Worm (Caenorhabditis elegans) whole organism, late embryonic: ENCODE data around the gene him-18.

Experiments used
- F13H6.1 ChIP-seq: sonication (generic microtip); optimal IDR thresholded peaks from 2 replicates; lab custom pipeline; 2016; ENCODE audit warnings: missing genetic modification characterization, missing compliant biosample characterization
- K02D7.2 ChIP-seq: sonication (generic microtip); optimal IDR thresholded peaks from 2 replicates; lab custom pipeline; 2017; ENCODE audit warnings: mild to moderate bottlenecking, missing genetic modification characterization, missing compliant biosample characterization
- ahr-1 ChIP-seq: sonication (generic microtip); optimal IDR thresholded peaks from 2 replicates; lab custom pipeline; 2016; ENCODE audit warnings: missing genetic modification characterization, missing compliant biosample characterization
- ama-1 ChIP-seq: fragments of 150-350 bp; optimal IDR thresholded peaks from 2 replicates; lab custom pipeline; 2014
- ceh-18 ChIP-seq: sonication (generic microtip); optimal IDR thresholded peaks from 2 replicates; lab custom pipeline; 2016; ENCODE audit warnings: missing genetic modification characterization, missing compliant biosample characterization
- ceh-19 ChIP-seq: fragments of 200-800 bp; sonication (Bioruptor generic); optimal IDR thresholded peaks from 2 replicates; lab custom pipeline; 2018; ENCODE audit warnings: mild to moderate bottlenecking, missing genetic modification characterization, missing compliant biosample characterization
- ceh-2 ChIP-seq: sonication (generic microtip); optimal IDR thresholded peaks from 2 replicates; lab custom pipeline; 2016; ENCODE audit warnings: missing genotype, missing genetic modification characterization, missing compliant biosample characterization
- ceh-22 ChIP-seq: sonication (generic microtip); optimal IDR thresholded peaks from 2 replicates; lab custom pipeline; 2017; ENCODE audit warnings: missing biosample characterization, missing genetic modification characterization
- ceh-24 ChIP-seq: sonication (generic microtip); optimal IDR thresholded peaks from 2 replicates; lab custom pipeline; 2016; ENCODE audit warnings: mild to moderate bottlenecking, missing genetic modification characterization, missing compliant biosample characterization
- ceh-34 ChIP-seq: sonication (generic microtip); optimal IDR thresholded peaks from 2 replicates; lab custom pipeline; 2016; ENCODE audit warnings: mild to moderate bottlenecking, missing genetic modification characterization, missing compliant biosample characterization
- ceh-45 ChIP-seq: fragments of 200-800 bp; sonication (Bioruptor generic); IDR thresholded peaks from 2 replicates; pipeline ENCODE4 v1.3.6; 2022; ENCODE audit warnings: missing genetic modification reagents, missing genetic modification characterization, missing compliant biosample characterization
- ceh-6 ChIP-seq: fragments of 200-800 bp; sonication (Bioruptor generic); optimal IDR thresholded peaks from 2 replicates; lab custom pipeline; 2018; ENCODE audit warnings: mild to moderate bottlenecking, missing genetic modification characterization, missing compliant biosample characterization
- che-1 ChIP-seq: sonication (generic microtip); optimal IDR thresholded peaks from 2 replicates; lab custom pipeline; 2016; ENCODE audit warnings: mild to moderate bottlenecking, missing genetic modification characterization, missing compliant biosample characterization
- dmd-4 ChIP-seq: sonication (generic microtip); optimal IDR thresholded peaks from 2 replicates; lab custom pipeline; 2016; ENCODE audit warnings: borderline replicate concordance, missing genetic modification characterization, missing compliant biosample characterization
- elt-4 ChIP-seq: sonication (generic microtip); optimal IDR thresholded peaks from 2 replicates; lab custom pipeline; 2016; ENCODE audit warnings: missing genetic modification characterization, missing compliant biosample characterization
- ets-4 ChIP-seq: sonication (generic microtip); optimal IDR thresholded peaks from 2 replicates; lab custom pipeline; 2016; ENCODE audit warnings: missing genetic modification characterization, missing compliant biosample characterization
- eyg-1 ChIP-seq: sonication (generic microtip); optimal IDR thresholded peaks from 2 replicates; lab custom pipeline; 2016; ENCODE audit warnings: missing genotype, missing genetic modification characterization, missing compliant biosample characterization
- fax-1 ChIP-seq: sonication (generic microtip); optimal IDR thresholded peaks from 2 replicates; lab custom pipeline; 2016; ENCODE audit warnings: missing genotype, missing genetic modification characterization, missing compliant biosample characterization
- fkh-10 ChIP-seq: fragments of 150-350 bp; optimal IDR thresholded peaks from 2 replicates; lab custom pipeline; 2014; ENCODE audit warnings: missing biosample characterization, missing genetic modification reagents, missing genetic modification characterization
- fkh-6 ChIP-seq: sonication (generic microtip); optimal IDR thresholded peaks from 2 replicates; lab custom pipeline; 2016; ENCODE audit warnings: missing genetic modification characterization, missing compliant biosample characterization
- gmeb-2 ChIP-seq: sonication (generic microtip); optimal IDR thresholded peaks from 2 replicates; lab custom pipeline; 2016; ENCODE audit warnings: missing genetic modification characterization, inconsistent platforms, missing compliant biosample characterization
- hlh-13 ChIP-seq: fragments of 200-800 bp; sonication (Bioruptor generic); optimal IDR thresholded peaks from 2 replicates; lab custom pipeline; 2018; ENCODE audit warnings: mild to moderate bottlenecking, missing genetic modification characterization, missing compliant biosample characterization
- hlh-15 ChIP-seq: sonication (generic microtip); optimal IDR thresholded peaks from 2 replicates; lab custom pipeline; 2016; ENCODE audit warnings: missing genetic modification characterization, missing compliant biosample characterization
- hlh-6 ChIP-seq: sonication (generic microtip); optimal IDR thresholded peaks from 2 replicates; lab custom pipeline; 2016; ENCODE audit warnings: missing genotype, missing genetic modification characterization, missing compliant biosample characterization
- lim-6 ChIP-seq: sonication (generic microtip); optimal IDR thresholded peaks from 2 replicates; lab custom pipeline; 2016; ENCODE audit warnings: missing genetic modification characterization, missing compliant biosample characterization
- lin-11 ChIP-seq: fragments of 200-800 bp; sonication (Bioruptor generic); optimal IDR thresholded peaks from 2 replicates; lab custom pipeline; 2018; ENCODE audit warnings: mild to moderate bottlenecking, missing genetic modification characterization, missing compliant biosample characterization
- mec-3 ChIP-seq: sonication (generic microtip); optimal IDR thresholded peaks from 2 replicates; lab custom pipeline; 2016; ENCODE audit warnings: borderline replicate concordance, missing genetic modification characterization, missing compliant biosample characterization
- nfya-1 ChIP-seq: sonication (generic microtip); optimal IDR thresholded peaks from 2 replicates; lab custom pipeline; 2017; ENCODE audit warnings: missing genetic modification characterization, mild to moderate bottlenecking, missing compliant biosample characterization, antibody characterized with exemption, moderate library complexity
- nhr-11 ChIP-seq: fragments of 150-350 bp; optimal IDR thresholded peaks from 2 replicates; lab custom pipeline; 2014; ENCODE audit warnings: missing biosample characterization, missing genetic modification characterization
- npax-4 ChIP-seq: sonication (generic microtip); optimal IDR thresholded peaks from 2 replicates; lab custom pipeline; 2016; ENCODE audit warnings: missing genetic modification characterization, missing compliant biosample characterization
- odd-2 ChIP-seq: sonication (generic microtip); optimal IDR thresholded peaks from 2 replicates; lab custom pipeline; 2017; ENCODE audit warnings: antibody characterized with exemption, mild to moderate bottlenecking, missing genetic modification characterization, missing compliant biosample characterization
- pag-3 ChIP-seq: sonication (generic microtip); optimal IDR thresholded peaks from 2 replicates; lab custom pipeline; 2016; ENCODE audit warnings: missing compliant biosample characterization, missing genetic modification characterization, borderline replicate concordance
- pat-9 ChIP-seq: fragments of 200-800 bp; sonication (Bioruptor generic); optimal IDR thresholded peaks from 2 replicates; lab custom pipeline; 2018; ENCODE audit warnings: mild to moderate bottlenecking, missing genetic modification characterization, moderate library complexity, missing compliant biosample characterization
- pax-1 ChIP-seq: fragments of 150-350 bp; optimal IDR thresholded peaks from 2 replicates; lab custom pipeline; 2014; ENCODE audit warnings: missing biosample characterization, missing genetic modification characterization
- pha-2 ChIP-seq: sonication (generic microtip); optimal IDR thresholded peaks from 2 replicates; lab custom pipeline; 2017; ENCODE audit warnings: mild to moderate bottlenecking, missing genetic modification characterization, missing compliant biosample characterization
- pha-4 ChIP-seq: fragments of 150-350 bp; optimal IDR thresholded peaks from 2 replicates; lab custom pipeline; 2018; ENCODE audit warnings: missing biosample characterization, missing genetic modification reagents, missing genetic modification characterization
- pqm-1 ChIP-seq: sonication (generic microtip); optimal IDR thresholded peaks from 2 replicates; lab custom pipeline; 2016; ENCODE audit warnings: missing genetic modification characterization, missing compliant biosample characterization
- rnt-1 ChIP-seq: sonication (generic microtip); optimal IDR thresholded peaks from 2 replicates; lab custom pipeline; 2016; ENCODE audit warnings: missing genetic modification characterization, missing compliant biosample characterization
- sdc-2 ChIP-seq: sonication (generic microtip); optimal IDR thresholded peaks from 2 replicates; lab custom pipeline; 2016; ENCODE audit warnings: missing genotype, missing genetic modification characterization, missing compliant biosample characterization
- sox-4 ChIP-seq: sonication (generic microtip); optimal IDR thresholded peaks from 2 replicates; lab custom pipeline; 2017; ENCODE audit warnings: mild to moderate bottlenecking, missing genetic modification characterization, inconsistent platforms, missing compliant biosample characterization
- syd-9 ChIP-seq: sonication (generic microtip); optimal IDR thresholded peaks from 2 replicates; lab custom pipeline; 2016; ENCODE audit warnings: mild to moderate bottlenecking, missing genetic modification characterization, moderate library complexity, missing compliant biosample characterization
- tbx-2 ChIP-seq: sonication (generic microtip); optimal IDR thresholded peaks from 2 replicates; lab custom pipeline; 2016; ENCODE audit warnings: missing genetic modification characterization, missing compliant biosample characterization
- unc-3 ChIP-seq, 2 experiments: fragments of 200-800 bp in 1 of 2; sonication (Bioruptor generic) in 1 of 2; sonication (generic microtip) in 1 of 2; conservative IDR thresholded peaks in 1 of 2; optimal IDR thresholded peaks in 1 of 2; 2 replicates each; pipeline versions ENCODE4 v1.3.6 to Lab custom; 2016 to 2022; ENCODE audit warnings: missing compliant biosample characterization in 2 of 2, missing genetic modification characterization in 2 of 2, missing genetic modification reagents in 1 of 2
- unc-86 ChIP-seq: sonication (generic microtip); optimal IDR thresholded peaks from 2 replicates; lab custom pipeline; 2016; ENCODE audit warnings: missing genetic modification characterization, missing compliant biosample characterization
- zip-5 ChIP-seq: sonication (generic microtip); optimal IDR thresholded peaks from 2 replicates; lab custom pipeline; 2016; ENCODE audit warnings: missing genetic modification characterization, missing compliant biosample characterization

Gene him-18

DNA sequence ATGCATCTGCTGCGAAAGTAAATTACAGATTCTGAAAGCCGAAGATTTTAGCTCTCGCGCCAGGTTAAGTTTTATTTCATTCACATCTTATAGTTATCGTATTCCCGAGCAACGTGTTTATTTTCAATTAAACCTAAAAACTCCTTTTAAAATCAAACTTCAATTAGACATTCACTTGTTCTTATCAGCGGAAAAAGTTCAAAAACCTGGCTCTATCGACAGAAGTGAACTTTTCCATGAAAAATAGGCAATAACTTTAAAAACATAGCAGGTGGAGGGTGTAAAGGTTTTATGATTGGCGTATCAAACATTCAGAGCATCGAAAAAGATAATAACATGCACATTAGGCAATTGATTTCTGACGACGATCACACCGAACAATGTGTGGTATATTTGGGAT, 26.0 kb downstream of the him-18 start, which contains the start of gene ppat-1:
ppat-1 (plus strand) TSS at position 316 of the 400 bp plus-strand sequence.
- no peak for TF ChIP-seq sdc-2
- TF ChIP-seq nhr-11, result no peak
- no peak for TF ChIP-seq gmeb-2
- no peak for TF ChIP-seq lim-6 (tag; lab: Kevin White, UChicago)
- no peak for TF ChIP-seq odd-2 (tag; lab: Kevin White, UChicago)
- TF ChIP-seq ceh-45, result no peak
- no peak for TF ChIP-seq fkh-6 (tag; lab: Kevin White, UChicago)
- no peak for TF ChIP-seq ceh-18 (tag; lab: Kevin White, UChicago)
- no peak for TF ChIP-seq hlh-13
- no peak for TF ChIP-seq unc-86 (tag; lab: Kevin White, UChicago)
- TF ChIP-seq ceh-6 (GFP tag; lab: Kevin White, UChicago), result no peak
- no peak for TF ChIP-seq syd-9 (tag; lab: Kevin White, UChicago)
- TF ChIP-seq pha-2 (tag; lab: Kevin White, UChicago), result no peak
- TF ChIP-seq F13H6.1 (tag; lab: Kevin White, UChicago), result no peak
- TF ChIP-seq che-1 (tag; lab: Kevin White, UChicago), result no peak
- no peak for TF ChIP-seq ets-4
- TF ChIP-seq pax-1, result no peak

DNA sequence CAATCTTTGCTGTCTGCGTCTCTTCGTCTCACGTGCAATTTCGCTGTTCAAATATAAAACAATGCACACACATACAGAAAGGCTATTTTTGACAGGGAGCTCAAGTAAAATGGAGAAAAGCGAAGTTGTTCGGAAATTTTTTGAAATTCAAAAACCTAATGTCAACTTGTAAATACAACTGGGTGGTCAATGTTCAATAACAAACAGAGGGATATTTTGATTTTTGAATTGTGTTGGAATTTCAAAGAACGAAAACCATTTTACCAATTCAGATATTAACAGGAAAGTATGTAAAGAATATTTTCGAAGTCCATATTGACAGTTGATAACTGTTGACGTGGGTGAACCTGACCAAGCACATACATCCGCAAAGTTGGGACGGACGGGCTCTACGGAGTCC, 26.6 kb downstream of the him-18 start, which contains the start of gene tag-243:
tag-243 (minus strand) TSS at position 101 of the 400 bp plus-strand sequence.
- no peak for TF ChIP-seq ceh-22 (tag; lab: Kevin White, UChicago)
- no peak for TF ChIP-seq odd-2 (tag; lab: Kevin White, UChicago)
- TF ChIP-seq hlh-15, result no peak
- TF ChIP-seq nfya-1 (tag; lab: Kevin White, UChicago), result no peak
- no peak for TF ChIP-seq pag-3 (tag; lab: Kevin White, UChicago)
- TF ChIP-seq eyg-1 (tag; lab: Kevin White, UChicago), result no peak
- TF ChIP-seq tbx-2 (tag; lab: Kevin White, UChicago), result no peak
- no peak for TF ChIP-seq pat-9 (tag; lab: Kevin White, UChicago)
- TF ChIP-seq elt-4 (tag; lab: Kevin White, UChicago), result no peak
- TF ChIP-seq gmeb-2, result no peak
- TF ChIP-seq hlh-6 (tag; lab: Kevin White, UChicago), result no peak
- no peak for TF ChIP-seq npax-4 (tag; lab: Kevin White, UChicago)
- no peak for TF ChIP-seq fkh-10 (GFP tag; lab: Kevin White, UChicago)
- TF ChIP-seq pha-4 (tag; lab: Kevin White, UChicago), result no peak
- TF ChIP-seq fax-1 (tag; lab: Kevin White, UChicago), result no peak
- TF ChIP-seq ahr-1 (tag; lab: Kevin White, UChicago), result no peak
- TF ChIP-seq mec-3, result no peak
- TF ChIP-seq unc-3 (GFP tag; conservative IDR thresholded peaks at IDR 0.05; lab: Robert Waterston, UW), result no peak
- no peak for TF ChIP-seq unc-3 (tag; optimal IDR thresholded peaks at IDR 0.05; lab: Kevin White, UChicago)
- TF ChIP-seq ceh-24 (tag; lab: Kevin White, UChicago), result no peak

DNA sequence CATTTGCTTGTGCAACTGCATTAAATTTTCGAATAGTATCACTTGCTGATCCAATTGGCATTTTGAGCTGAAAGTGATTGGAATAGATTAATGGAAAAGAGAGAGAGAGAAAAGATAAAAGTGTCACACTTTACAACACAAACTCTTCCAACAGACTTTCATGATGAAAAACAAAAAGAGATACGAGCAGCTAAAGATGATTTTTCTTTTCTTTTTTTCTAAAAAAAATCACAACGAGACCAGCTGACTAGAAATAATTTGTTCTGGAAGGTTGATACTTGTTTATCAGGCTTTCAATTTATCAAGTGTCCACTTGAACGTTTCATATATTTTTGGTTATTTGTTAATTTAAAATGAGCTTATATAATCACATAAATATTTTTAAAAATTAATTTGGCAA, 27.9 kb downstream of the him-18 start:
- TF ChIP-seq odd-2 (tag; lab: Kevin White, UChicago) (no peak), lim-6 (tag; lab: Kevin White, UChicago) (no peak), ceh-18 (tag; lab: Kevin White, UChicago) (peak; percentile 5), elt-4 (tag; lab: Kevin White, UChicago) (no peak), sox-4 (tag; lab: Kevin White, UChicago) (no peak), zip-5 (tag; lab: Kevin White, UChicago) (no peak)

DNA sequence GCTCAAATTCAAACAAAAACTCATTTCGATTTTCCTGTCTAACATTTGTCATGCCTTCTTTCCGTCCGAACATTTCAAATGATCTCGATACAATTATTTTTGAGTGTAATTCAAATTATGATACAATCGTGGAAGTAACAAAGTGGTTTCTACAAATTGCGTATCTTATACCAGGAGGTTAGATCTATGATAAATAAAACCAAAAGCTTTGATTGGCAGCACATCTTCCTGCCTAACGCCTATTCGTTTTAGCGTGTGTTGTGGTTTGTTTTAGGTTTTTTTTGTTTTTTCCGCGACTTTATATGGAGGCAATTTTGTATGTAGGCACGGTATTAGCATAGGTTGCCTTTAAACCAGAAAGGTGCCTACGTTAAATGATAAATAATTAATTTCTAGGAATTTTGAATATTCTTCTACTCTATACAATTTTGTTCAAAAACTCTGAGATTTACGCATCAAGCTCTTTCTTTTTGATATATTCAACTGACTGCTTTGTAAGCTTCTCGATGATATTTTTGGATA, 35.0 kb downstream of the him-18 start, which contains the start of gene srg-11:
srg-11 (plus strand) TSS at position 51 of the 522 bp plus-strand sequence.
- TF ChIP-seq hlh-6 (tag; lab: Kevin White, UChicago) (no peak), rnt-1 (no peak), lin-11 (no peak), ama-1 (lab: Kevin White, UChicago) (no peak), odd-2 (tag; lab: Kevin White, UChicago) (no peak), pqm-1 (tag; lab: Kevin White, UChicago) (no peak), nfya-1 (tag; lab: Kevin White, UChicago) (no peak), ceh-2 (tag; lab: Kevin White, UChicago) (no peak), dmd-4 (tag; lab: Kevin White, UChicago) (no peak), syd-9 (tag; lab: Kevin White, UChicago) (no peak), ceh-34 (tag; lab: Kevin White, UChicago) (no peak), nhr-11 (no peak), ceh-24 (tag; lab: Kevin White, UChicago) (no peak), K02D7.2 (tag; lab: Kevin White, UChicago) (no peak), ceh-19 (GFP tag; lab: Kevin White, UChicago) (no peak), fax-1 (tag; lab: Kevin White, UChicago) (no peak)
